Fruit fly (Drosophila melanogaster): Measurements from ENCODE around the gene CG34161.
A peak's percentile ranks its signal among the peaks of the same experiment; 100 is the strongest.

CG34161 gene

dm6 chr2L:10615889-10616288 is 34.4 kb upstream of the CG34161 start (continued):
- TF ChIP-seq mirr (GFP tag; optimal IDR thresholded peaks at IDR 0.05) (no peak), CG34422 (GFP tag; IDR thresholded peaks at IDR 0.05) (no peak), CG1529 (GFP tag; optimal IDR thresholded peaks at IDR 0.05) (no peak), gcm (GFP tag; optimal IDR thresholded peaks at IDR 0.05) (no peak), Dip2 (GFP tag; IDR thresholded peaks at IDR 0.05) (no peak), sens (GFP tag) (peak; percentile 38), CG10979 (tag; optimal IDR thresholded peaks at IDR 0.05) (peak; percentile 3), CG18599 (GFP tag; optimal IDR thresholded peaks at IDR 0.05) (peak; percentile 24), CG2678 (tag; optimal IDR thresholded peaks at IDR 0.05) (peak; percentile 35), Xrp1 (GFP tag; IDR thresholded peaks at IDR 0.05) (peak; percentile 32; the same call in 1 of the 2 replicates), slp2 (GFP tag; optimal IDR thresholded peaks at IDR 0.05) (no peak), Dref (GFP tag; IDR thresholded peaks at IDR 0.05) (no peak), CG6654 (GFP tag; optimal IDR thresholded peaks at IDR 0.05) (no peak), Fer3 (tag; optimal IDR thresholded peaks at IDR 0.05) (no peak), CG12769 (tag; optimal IDR thresholded peaks at IDR 0.05) (no peak), corto (GFP tag; optimal IDR thresholded peaks at IDR 0.05) (peak; percentile 8), Ptx1 (GFP tag; IDR thresholded peaks at IDR 0.05) (0 out of 2 replicates have a peak, but pooled peaks have one; percentile 6), CG8924 (tag; optimal IDR thresholded peaks at IDR 0.05) (peak; percentile 1), sd (tag; optimal IDR thresholded peaks at IDR 0.05) (no peak), Ets97D (GFP tag; optimal IDR thresholded peaks at IDR 0.05) (no peak), Hmr (GFP tag; optimal IDR thresholded peaks at IDR 0.05) (peak; percentile 8), ATbp (GFP tag; optimal IDR thresholded peaks at IDR 0.05) (peak; percentile 7), CG11695 (GFP tag; IDR thresholded peaks at IDR 0.05) (peak; percentile 29; the same call in 1 of the 3 replicates), onecut (GFP tag; IDR thresholded peaks at IDR 0.05) (no peak), Oli (tag; optimal IDR thresholded peaks at IDR 0.05) (peak; percentile 35), BEAF-32 (GFP tag; optimal IDR thresholded peaks at IDR 0.05) (no peak), knrl (GFP tag; IDR thresholded peaks at IDR 0.05; ENCODE audit: partially characterized antibody) (no peak), btn (GFP tag; optimal IDR thresholded peaks at IDR 0.05) (no peak), usp (GFP tag; optimal IDR thresholded peaks at IDR 0.05) (no peak), CG3407 (GFP tag; optimal IDR thresholded peaks at IDR 0.05) (no peak), CHES-1-like (GFP tag; optimal IDR thresholded peaks at IDR 0.05) (no peak), CG11696 (GFP tag; IDR thresholded peaks at IDR 0.05) (no peak), CG9437 (GFP tag; optimal IDR thresholded peaks at IDR 0.05) (no peak), B-H1 (GFP tag; IDR thresholded peaks at IDR 0.05) (no peak), CG43689 (GFP tag; IDR thresholded peaks at IDR 0.05) (no peak), eyg (GFP tag; optimal IDR thresholded peaks at IDR 0.05) (no peak), Drgx (GFP tag; IDR thresholded peaks at IDR 0.05) (peak; percentile 51), ato (GFP tag; IDR thresholded peaks at IDR 0.05; ENCODE audit: partially characterized antibody) (no peak), chif (GFP tag; optimal IDR thresholded peaks at IDR 0.05) (no peak), Nf-YB (GFP tag; optimal IDR thresholded peaks at IDR 0.05) (no peak), HmgZ (tag; optimal IDR thresholded peaks at IDR 0.05) (no peak), CG9609 (GFP tag; optimal IDR thresholded peaks at IDR 0.05) (no peak)

All from whole organism, embryonic.